Worm (Caenorhabditis elegans) whole organism, midembryonic: ENCODE measurements around the gene F43C11.8.

Experiments used
- T22C8.4 ChIP-seq: fragments of 200-800 bp; sonication (Bioruptor generic); IDR thresholded peaks from 2 replicates; pipeline ENCODE4 v1.3.6; 2022; ENCODE audit warnings: missing genetic modification characterization, missing compliant biosample characterization
- cog-1 ChIP-seq: sonication (generic microtip); optimal IDR thresholded peaks from 2 replicates; lab custom pipeline; 2016; ENCODE audit warnings: missing genetic modification characterization, missing compliant biosample characterization
- flt-1 ChIP-seq: fragments of 200-800 bp; sonication (Bioruptor generic); IDR thresholded peaks from 2 replicates; pipeline ENCODE4 v1.3.6; 2022; ENCODE audit warnings: missing genetic modification characterization, missing compliant biosample characterization
- klf-2 ChIP-seq: fragments of 200-800 bp; sonication (Bioruptor generic); conservative IDR thresholded peaks from 2 replicates; pipeline ENCODE4 v1.3.6; 2022; ENCODE audit warnings: missing genetic modification reagents, missing genetic modification characterization, missing compliant biosample characterization
- med-1 ChIP-seq: sonication (generic microtip); optimal IDR thresholded peaks from 2 replicates; lab custom pipeline; 2017; ENCODE audit warnings: missing genetic modification characterization, mild to moderate bottlenecking, missing compliant biosample characterization, antibody characterized with exemption, missing genetic modification reagents; ENCODE audit not compliant: insufficient read depth
- ref-1 ChIP-seq: fragments of 200-800 bp; sonication (Bioruptor generic); conservative IDR thresholded peaks from 2 replicates; pipeline ENCODE4 v1.3.6; 2022; ENCODE audit warnings: missing genetic modification reagents, missing genetic modification characterization, missing compliant biosample characterization
- tab-1 ChIP-seq: fragments of 200-800 bp; sonication (Bioruptor generic); IDR thresholded peaks from 2 replicates; pipeline ENCODE4 v1.3.6; 2022; ENCODE audit warnings: missing genetic modification characterization, missing compliant biosample characterization
- ztf-23 ChIP-seq: fragments of 200-800 bp; sonication (Bioruptor generic); IDR thresholded peaks from 2 replicates; pipeline ENCODE4 v1.3.6; 2022; ENCODE audit warnings: missing genetic modification reagents, missing genetic modification characterization, missing compliant biosample characterization
- ztf-29 ChIP-seq: fragments of 200-800 bp; sonication (Bioruptor generic); IDR thresholded peaks from 2 replicates; pipeline ENCODE4 v1.3.6; 2022; ENCODE audit warnings: missing genetic modification reagents, missing genetic modification characterization, missing compliant biosample characterization

Gene F43C11.8

DNA sequence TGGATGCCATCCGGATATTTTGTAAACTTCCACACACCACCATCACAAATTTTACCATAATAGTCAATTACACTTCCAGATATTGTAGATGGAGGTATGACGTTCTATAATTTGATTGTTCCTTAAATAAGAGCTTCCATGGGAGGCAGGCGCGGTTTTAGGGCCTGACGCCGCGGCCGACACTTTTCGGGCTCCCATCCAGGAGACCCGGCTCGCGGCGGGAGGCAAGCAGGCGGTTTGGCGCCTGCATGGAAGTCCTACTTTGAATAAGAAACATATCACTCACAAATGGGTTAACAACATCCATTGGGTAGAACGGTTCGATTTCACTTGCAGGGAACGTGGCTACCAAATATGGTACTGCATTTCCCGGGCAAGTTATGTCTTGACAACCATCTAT lies 47.4 kb downstream of the F43C11.8 start:
- TF ChIP-seq klf-2 (GFP tag; lab: Robert Waterston, UW) (no peak), T22C8.4 (GFP tag; lab: Robert Waterston, UW) (no peak), cog-1 (no peak), ref-1 (GFP tag; lab: Robert Waterston, UW) (no peak)

DNA sequence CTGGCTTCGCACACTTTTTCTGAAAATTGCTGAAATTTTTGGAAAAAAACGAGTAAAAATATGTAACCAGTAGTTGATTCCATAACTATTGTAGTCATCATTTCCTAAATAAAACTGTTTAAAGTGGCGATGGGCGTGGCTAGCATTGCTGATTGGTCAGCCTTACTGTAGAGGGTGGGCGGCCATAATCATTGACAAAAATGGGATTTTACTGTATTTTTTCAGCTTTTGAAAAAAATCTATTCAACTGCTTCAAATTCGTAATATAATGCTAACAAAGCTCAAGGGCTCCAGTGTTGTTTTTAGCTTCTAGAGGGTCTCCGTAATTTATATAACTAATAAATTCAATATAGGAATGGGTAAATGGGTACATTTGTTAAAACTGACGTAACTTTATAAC lies 47.9 kb downstream of the F43C11.8 start, which contains the start of gene F16G10.7:
F16G10.7 (minus strand) TSS at position 101 of the 400 bp plus-strand sequence.
- TF ChIP-seq tab-1 (no peak), ztf-23 (GFP tag; lab: Robert Waterston, UW) (no peak), klf-2 (GFP tag; lab: Robert Waterston, UW) (no peak), ref-1 (GFP tag; lab: Robert Waterston, UW) (no peak), med-1 (no peak), T22C8.4 (GFP tag; lab: Robert Waterston, UW) (no peak), cog-1 (no peak), ztf-29 (GFP tag; lab: Robert Waterston, UW) (no peak), flt-1 (GFP tag; lab: Robert Waterston, UW) (no peak)

DNA sequence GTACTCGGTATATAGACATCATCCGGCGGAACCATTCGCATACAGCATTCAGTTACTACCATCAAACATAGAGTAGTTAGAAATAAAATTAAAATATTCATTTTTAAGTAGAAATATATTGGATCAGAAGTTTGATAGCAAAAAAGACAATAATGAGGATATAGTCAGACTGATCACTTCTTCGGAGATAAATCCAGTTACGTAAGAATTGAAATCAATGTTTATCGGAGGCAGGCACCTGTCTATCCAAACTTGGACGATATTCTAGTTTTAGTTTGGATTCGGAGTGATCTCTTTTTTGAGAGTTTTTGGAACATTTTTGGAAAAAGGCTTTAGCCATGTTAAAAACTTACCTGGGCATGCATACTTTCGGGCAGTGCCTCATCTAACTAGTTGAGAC lies 51.0 kb downstream of the F43C11.8 start, which contains the start of gene F16G10.8:
F16G10.8 (minus strand) TSS at position 101 of the 400 bp plus-strand sequence.
- TF ChIP-seq flt-1 (GFP tag; lab: Robert Waterston, UW), result no peak
- no peak for TF ChIP-seq T22C8.4 (GFP tag; lab: Robert Waterston, UW)
- TF ChIP-seq tab-1, result no peak
- no peak for TF ChIP-seq med-1
- TF ChIP-seq ztf-29 (GFP tag; lab: Robert Waterston, UW), result no peak
- TF ChIP-seq cog-1, result no peak
- TF ChIP-seq ztf-23 (GFP tag; lab: Robert Waterston, UW), result no peak
- no peak for TF ChIP-seq ref-1 (GFP tag; lab: Robert Waterston, UW)
- no peak for TF ChIP-seq klf-2 (GFP tag; lab: Robert Waterston, UW)
